Worm (Caenorhabditis elegans) whole organism, L4 larva: ENCODE results near the gene lntl-1.
A peak's percentile ranks its signal among the peaks of the same experiment; 100 is the strongest.

Experiments
- D1046.2 ChIP-seq: fragments of 200-800 bp; sonication (Bioruptor generic); IDR thresholded peaks from 2 replicates; pipeline ENCODE4 v1.3.6; 2022; ENCODE audit warnings: missing genetic modification characterization, missing compliant biosample characterization
- F10B5.3 ChIP-seq: sonication (generic microtip); optimal IDR thresholded peaks from 2 replicates; lab custom pipeline; 2016; ENCODE audit warnings: mild to moderate bottlenecking, missing genetic modification characterization, missing compliant biosample characterization
- F37D6.2 ChIP-seq: sonication (generic microtip); optimal IDR thresholded peaks from 2 replicates; lab custom pipeline; 2016; ENCODE audit warnings: mild to moderate bottlenecking, missing genetic modification characterization, missing compliant biosample characterization
- F49E8.2 ChIP-seq: sonication (generic microtip); optimal IDR thresholded peaks from 2 replicates; lab custom pipeline; 2016; ENCODE audit warnings: missing compliant biosample characterization, mild to moderate bottlenecking, missing genetic modification characterization, borderline replicate concordance
- R02D3.7 ChIP-seq: fragments of 150-350 bp; sonication (generic microtip); optimal IDR thresholded peaks from 3 replicates; lab custom pipeline; 2014; ENCODE audit warnings: missing biosample characterization, missing genetic modification characterization
- T26A8.4 ChIP-seq: fragments of 200-800 bp; sonication (Bioruptor generic); IDR thresholded peaks from 2 replicates; pipeline ENCODE4 v1.3.6; 2022; ENCODE audit warnings: missing genetic modification characterization, missing compliant biosample characterization
- Y75B8A.6 ChIP-seq: fragments of 200-800 bp; sonication (Bioruptor generic); IDR thresholded peaks from 2 replicates; pipeline ENCODE4 v1.3.6; 2022; ENCODE audit warnings: missing genetic modification reagents, missing genetic modification characterization, missing compliant biosample characterization
- ZK337.2 ChIP-seq: fragments of 200-800 bp; sonication (Bioruptor generic); IDR thresholded peaks from 2 replicates; pipeline ENCODE4 v1.3.6; 2022; ENCODE audit warnings: missing genetic modification reagents, missing genetic modification characterization, missing compliant biosample characterization
- aha-1 ChIP-seq: fragments of 150-350 bp; peaks from one replicate; lab custom pipeline; 2014; ENCODE audit warnings: missing biosample characterization, missing genetic modification characterization
- aly-2 ChIP-seq: sonication (generic microtip); optimal IDR thresholded peaks from 2 replicates; lab custom pipeline; 2018; ENCODE audit warnings: missing biosample characterization, missing genetic modification characterization
- ceh-32 ChIP-seq: sonication (generic microtip); optimal IDR thresholded peaks from 2 replicates; lab custom pipeline; 2016; ENCODE audit warnings: mild to moderate bottlenecking, missing genetic modification characterization, missing compliant biosample characterization; ENCODE audit not compliant: poor library complexity
- ceh-62 ChIP-seq: sonication (generic microtip); optimal IDR thresholded peaks from 2 replicates; lab custom pipeline; 2017; ENCODE audit warnings: missing biosample characterization, missing genetic modification characterization
- ceh-82 ChIP-seq: sonication (generic microtip); optimal IDR thresholded peaks from 2 replicates; lab custom pipeline; 2017; ENCODE audit warnings: missing biosample characterization, missing genetic modification characterization
- daf-8 ChIP-seq: fragments of 200-800 bp; sonication (Bioruptor generic); IDR thresholded peaks from 2 replicates; pipeline ENCODE4 v1.3.6; 2022; ENCODE audit warnings: missing genetic modification characterization, missing compliant biosample characterization
- dmd-9 ChIP-seq: fragments of 200-800 bp; sonication (Bioruptor generic); IDR thresholded peaks from 2 replicates; pipeline ENCODE4 v1.3.6; 2022; ENCODE audit warnings: missing genetic modification reagents, missing genetic modification characterization, missing compliant biosample characterization
- gei-8 ChIP-seq: fragments of 200-800 bp; sonication (Bioruptor generic); optimal IDR thresholded peaks from 2 replicates; lab custom pipeline; 2018; ENCODE audit warnings: mild to moderate bottlenecking, missing genetic modification characterization, missing compliant biosample characterization
- hlh-11 ChIP-seq: fragments of 200-800 bp; sonication (Bioruptor generic); optimal IDR thresholded peaks from 2 replicates; lab custom pipeline; 2018; ENCODE audit warnings: mild to moderate bottlenecking, missing genetic modification characterization, missing compliant biosample characterization
- hmg-1.1 ChIP-seq: fragments of 200-800 bp; sonication (Bioruptor generic); IDR thresholded peaks from 2 replicates; pipeline ENCODE4 v1.3.6; 2022; ENCODE audit warnings: missing genetic modification reagents, missing genetic modification characterization, missing compliant biosample characterization
- lim-7 ChIP-seq: fragments of 200-800 bp; sonication (Bioruptor generic); IDR thresholded peaks from 2 replicates; pipeline ENCODE4 v1.3.6; 2022; ENCODE audit warnings: missing genetic modification characterization, missing compliant biosample characterization
- lin-1 ChIP-seq: fragments of 200-800 bp; sonication (Bioruptor generic); IDR thresholded peaks from 2 replicates; pipeline ENCODE4 v1.3.6; 2022; ENCODE audit warnings: missing genetic modification reagents, missing genetic modification characterization, missing compliant biosample characterization
- lin-15B ChIP-seq: fragments of 150-350 bp; sonication (generic microtip); optimal IDR thresholded peaks from 3 replicates; lab custom pipeline; 2014; ENCODE audit warnings: missing biosample characterization, missing genetic modification characterization
- mdl-1 ChIP-seq, 2 experiments: fragments of 150-350 bp in 1 of 2; sonication (generic microtip) in 1 of 2; optimal IDR thresholded peaks; 2 replicates each; lab custom pipeline; 2014 to 2017; ENCODE audit warnings: missing biosample characterization in 2 of 2, missing genetic modification characterization in 2 of 2
- mxl-3 ChIP-seq: fragments of 200-800 bp; sonication (Bioruptor generic); optimal IDR thresholded peaks from 2 replicates; lab custom pipeline; 2018; ENCODE audit warnings: mild to moderate bottlenecking, missing genetic modification characterization, missing compliant biosample characterization
- nhr-102 ChIP-seq: sonication (generic microtip); optimal IDR thresholded peaks from 2 replicates; lab custom pipeline; 2016; ENCODE audit warnings: mild to moderate bottlenecking, missing genetic modification characterization, moderate library complexity, missing compliant biosample characterization
- nhr-28 ChIP-seq: fragments of 150-350 bp; optimal IDR thresholded peaks from 2 replicates; lab custom pipeline; 2014; ENCODE audit warnings: missing biosample characterization, missing genetic modification characterization
- nhr-6 ChIP-seq: fragments of 150-350 bp; optimal IDR thresholded peaks from 2 replicates; lab custom pipeline; 2014; ENCODE audit warnings: missing biosample characterization, missing genetic modification characterization
- pqm-1 ChIP-seq: sonication (generic microtip); optimal IDR thresholded peaks from 2 replicates; lab custom pipeline; 2017; ENCODE audit warnings: missing biosample characterization, missing genetic modification characterization
- saeg-2 ChIP-seq: fragments of 200-800 bp; sonication (Bioruptor generic); IDR thresholded peaks from 2 replicates; pipeline ENCODE4 v1.3.6; 2022; ENCODE audit warnings: missing genetic modification reagents, missing genetic modification characterization, missing compliant biosample characterization
- set-16 ChIP-seq: fragments of 200-800 bp; sonication (Bioruptor generic); IDR thresholded peaks from 2 replicates; pipeline ENCODE4 v1.3.6; 2022; ENCODE audit warnings: missing genetic modification reagents, missing genetic modification characterization, missing compliant biosample characterization
- snpc-1.2 ChIP-seq: fragments of 200-800 bp; sonication (Bioruptor generic); IDR thresholded peaks from 2 replicates; pipeline ENCODE4 v1.3.6; 2022; ENCODE audit warnings: missing genetic modification reagents, missing genetic modification characterization, missing compliant biosample characterization
- spr-1 ChIP-seq: sonication (generic microtip); optimal IDR thresholded peaks from 2 replicates; lab custom pipeline; 2016; ENCODE audit warnings: mild to moderate bottlenecking, missing genetic modification characterization, missing compliant biosample characterization
- spr-3 ChIP-seq: fragments of 200-800 bp; sonication (Bioruptor generic); optimal IDR thresholded peaks from 2 replicates; lab custom pipeline; 2018; ENCODE audit warnings: mild to moderate bottlenecking, missing genetic modification characterization, missing compliant biosample characterization
- unc-62 ChIP-seq, 3 experiments: fragments of 150-350 bp in 1 of 3; sonication (generic microtip); optimal IDR thresholded peaks in 2 of 3; peaks in 1 of 3; 1 replicate in 1 of 3; 2 replicates in 2 of 3; lab custom pipeline; 2014 to 2017; ENCODE audit warnings: missing biosample characterization in 3 of 3, missing genetic modification characterization in 3 of 3, missing genetic modification reagents in 3 of 3, missing genotype in 1 of 3
- vab-7 ChIP-seq: fragments of 200-800 bp; sonication (Bioruptor generic); IDR thresholded peaks from 2 replicates; pipeline ENCODE4 v1.3.6; 2022; ENCODE audit warnings: missing genetic modification reagents, missing genetic modification characterization, missing compliant biosample characterization
- zag-1 ChIP-seq: fragments of 150-350 bp; optimal IDR thresholded peaks from 2 replicates; lab custom pipeline; 2014; ENCODE audit warnings: missing biosample characterization, missing genetic modification characterization

The lntl-1 gene

DNA sequence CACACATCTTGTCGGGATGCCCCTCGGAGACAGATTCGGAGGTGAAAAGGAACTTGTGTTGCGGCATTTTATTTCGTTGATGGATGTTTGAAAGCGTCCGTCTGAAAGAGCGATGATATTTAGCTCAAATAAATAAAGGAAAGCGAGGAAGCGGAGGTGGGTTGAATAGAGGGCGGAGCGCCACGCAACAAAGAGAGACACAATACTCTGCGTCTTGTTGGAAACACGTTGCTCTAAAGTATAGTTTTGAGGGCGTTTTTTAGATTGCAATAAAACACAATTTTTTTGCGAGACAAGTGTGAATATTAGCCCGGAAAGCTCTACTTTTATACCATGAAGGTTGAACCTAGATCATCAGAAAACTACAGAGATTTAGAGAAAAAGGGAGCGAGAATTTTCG, 39.4 kb upstream of the lntl-1 start, which contains the start of gene sams-4:
Gene sams-4, minus strand, starts transcription at position 101 of the 400 bp plus-strand sequence.
- TF ChIP-seq lin-15B (tag; lab: Kevin White, UChicago), result no peak
- TF ChIP-seq aly-2 (tag; lab: Kevin White, UChicago), result no peak
- no peak for TF ChIP-seq D1046.2 (GFP tag; lab: Robert Waterston, UW)
- TF ChIP-seq saeg-2 (GFP tag; lab: Robert Waterston, UW), result no peak
- no peak for TF ChIP-seq pqm-1 (tag; lab: Kevin White, UChicago)
- TF ChIP-seq spr-1 (tag; lab: Kevin White, UChicago), result no peak
- no peak for TF ChIP-seq R02D3.7 (tag; lab: Kevin White, UChicago)
- no peak for TF ChIP-seq mdl-1 (tag; optimal IDR thresholded peaks at IDR 0.05; lab: Kevin White, UChicago)
- TF ChIP-seq spr-3 (GFP tag; lab: Kevin White, UChicago), result no peak

ce11 chrIV:5842905-5843304, 36.0 kb upstream of the lntl-1 start:
- TF ChIP-seq aha-1 (tag; lab: Kevin White, UChicago) (peak; percentile 5), lin-1 (no peak)

DNA sequence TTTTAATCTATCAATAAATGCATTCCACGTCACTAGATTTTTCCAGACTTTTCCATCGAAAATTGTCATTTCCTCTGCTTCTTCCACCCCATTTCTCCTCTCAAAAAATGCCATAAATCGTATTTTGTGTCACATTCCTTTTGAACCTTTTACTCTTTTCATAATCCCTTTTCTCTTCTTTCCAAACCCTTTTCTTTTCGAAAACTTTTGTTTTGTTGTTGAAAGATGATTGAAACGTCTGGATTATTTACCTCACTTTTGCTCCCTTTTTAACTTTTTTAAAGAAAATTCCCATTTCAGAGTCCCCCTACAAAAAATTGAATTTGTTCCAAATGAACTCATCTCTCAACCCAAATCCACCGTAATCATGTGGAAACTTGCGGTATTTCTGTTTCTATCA, 32.3 kb upstream of the lntl-1 start, which contains the start of gene C06E7.2:
Gene C06E7.2, plus strand, starts transcription at position 301 of the 400 bp plus-strand sequence.
- TF ChIP-seq vab-7 (GFP tag; lab: Robert Waterston, UW) (no peak), lim-7 (no peak), D1046.2 (GFP tag; lab: Robert Waterston, UW) (no peak), nhr-6 (no peak), mxl-3 (GFP tag; lab: Kevin White, UChicago) (no peak)

DNA sequence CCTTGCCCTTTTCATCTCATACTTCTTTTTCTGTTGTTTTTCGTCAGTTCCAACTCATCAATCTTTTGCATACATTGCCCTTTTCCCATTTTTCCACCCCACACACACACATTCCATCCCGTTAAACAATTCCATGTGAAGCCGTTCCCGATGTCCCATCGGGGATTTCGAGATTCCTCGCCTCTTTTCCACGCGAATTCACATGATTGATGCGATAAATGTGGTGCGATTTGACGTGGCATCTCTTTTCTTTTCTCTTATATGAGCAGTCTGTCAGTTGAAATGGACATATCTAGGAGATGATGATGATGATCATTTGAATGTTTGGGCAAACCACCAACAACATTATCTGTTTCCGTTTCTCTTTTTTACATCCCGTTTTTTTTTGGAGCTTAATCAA, 27.3 kb upstream of the lntl-1 start:
- TF ChIP-seq hlh-11 (tag; lab: Kevin White, UChicago) (no peak), nhr-102 (tag; lab: Kevin White, UChicago) (no peak), zag-1 (tag; lab: Kevin White, UChicago) (no peak), unc-62 (GFP tag; optimal IDR thresholded peaks at IDR 0.05 in 1 of 2; lab: Kevin White, UChicago) (peak in 1 of 2 experiments; percentile 99), unc-62 (tag; optimal IDR thresholded peaks at IDR 0.05; lab: Kevin White, UChicago) (no peak)
- TF ChIP-seq, all 104 proteins: peak for 1

DNA sequence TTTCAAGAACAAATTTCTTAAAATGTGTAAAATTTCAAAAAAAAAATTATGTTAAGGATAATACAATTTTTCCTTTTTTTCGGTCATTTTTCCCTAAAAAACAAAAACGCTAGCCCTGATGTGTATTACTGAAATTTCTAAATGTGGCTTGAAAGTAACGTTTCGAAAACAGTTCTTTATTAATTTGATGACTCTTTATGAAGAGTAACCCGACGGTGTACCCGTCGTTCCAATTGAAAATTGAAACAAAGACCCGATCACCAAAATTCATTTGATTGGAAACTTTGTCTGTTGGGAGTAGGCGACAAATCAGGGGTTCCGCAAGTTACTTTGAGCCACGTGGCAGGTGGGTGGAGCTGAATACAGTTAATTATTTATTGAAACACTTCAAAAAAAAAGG, 25.9 kb upstream of the lntl-1 start:
- TF ChIP-seq ceh-32 (no peak), set-16 (no peak), snpc-1.2 (GFP tag; lab: Robert Waterston, UW) (peak; percentile 84), Y75B8A.6 (GFP tag; lab: Robert Waterston, UW) (no peak), hmg-1.1 (no peak), dmd-9 (GFP tag; lab: Robert Waterston, UW) (no peak), daf-8 (GFP tag; lab: Robert Waterston, UW) (no peak), F10B5.3 (tag; lab: Kevin White, UChicago) (no peak), saeg-2 (GFP tag; lab: Robert Waterston, UW) (no peak), F37D6.2 (tag; lab: Kevin White, UChicago) (no peak), nhr-28 (no peak), F49E8.2 (tag; lab: Kevin White, UChicago) (peak; percentile 30), gei-8 (no peak), ceh-82 (tag; lab: Kevin White, UChicago) (no peak)

DNA sequence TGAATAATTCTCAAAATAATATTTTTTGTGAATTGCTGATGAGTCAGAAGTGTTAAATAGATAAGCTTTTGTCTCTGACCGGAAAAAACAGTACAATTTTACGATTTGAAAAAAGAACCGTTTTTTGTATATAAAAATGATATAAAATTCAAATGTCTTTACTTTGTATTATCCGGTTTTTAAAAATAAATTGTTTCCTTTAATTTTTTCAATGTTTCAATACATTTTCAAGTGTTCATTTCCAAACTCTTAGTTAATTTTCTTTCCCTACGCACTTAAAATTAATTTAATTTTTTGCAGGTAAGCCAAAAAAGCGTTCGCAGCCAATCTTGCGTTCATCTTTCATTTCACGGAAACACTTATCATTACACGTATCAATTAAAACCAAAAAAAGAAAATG, 17.6 kb upstream of the lntl-1 start, which contains the start of gene egal-1:
Gene egal-1, plus strand, starts transcription at position 301 of the 400 bp plus-strand sequence.
- TF ChIP-seq ZK337.2 (GFP tag; lab: Robert Waterston, UW), result no peak
- no peak for TF ChIP-seq ceh-62
- no peak for TF ChIP-seq T26A8.4 (GFP tag; lab: Robert Waterston, UW)
